Worm (Caenorhabditis elegans) whole organism, young adult: Measurements from ENCODE around the gene Y57A10A.8.

Experiments
- F23B12.7 ChIP-seq: sonication (generic microtip); optimal IDR thresholded peaks from 2 replicates; lab custom pipeline; 2017; ENCODE audit warnings: missing genetic modification characterization, mild to moderate bottlenecking, missing compliant biosample characterization, antibody characterized with exemption, moderate library complexity; ENCODE audit not compliant: insufficient read depth
- athp-1 ChIP-seq: sonication (generic microtip); optimal IDR thresholded peaks from 2 replicates; lab custom pipeline; 2017; ENCODE audit warnings: mild to moderate bottlenecking, missing genetic modification characterization, missing compliant biosample characterization
- ceh-58 ChIP-seq: fragments of 200-800 bp; sonication (Bioruptor generic); IDR thresholded peaks from 2 replicates; pipeline ENCODE4 v1.3.6; 2022; ENCODE audit warnings: missing genetic modification characterization, missing compliant biosample characterization
- egl-18 ChIP-seq: fragments of 200-800 bp; sonication (Bioruptor generic); IDR thresholded peaks from 2 replicates; pipeline ENCODE4 v1.3.6; 2022; ENCODE audit warnings: missing genetic modification reagents, missing genetic modification characterization, missing compliant biosample characterization
- egl-44 ChIP-seq: fragments of 200-800 bp; sonication (Bioruptor generic); IDR thresholded peaks from 2 replicates; pipeline ENCODE4 v1.3.6; 2022; ENCODE audit warnings: missing genetic modification reagents, missing genetic modification characterization, missing compliant biosample characterization
- egrh-3 ChIP-seq: fragments of 200-800 bp; sonication (Bioruptor generic); IDR thresholded peaks from 2 replicates; pipeline ENCODE4 v1.3.6; 2022; ENCODE audit warnings: missing genetic modification reagents, missing genetic modification characterization, missing compliant biosample characterization
- ets-4 ChIP-seq: fragments of 200-800 bp; sonication (Bioruptor generic); optimal IDR thresholded peaks from 2 replicates; lab custom pipeline; 2018; ENCODE audit warnings: mild to moderate bottlenecking, missing genetic modification characterization, missing compliant biosample characterization
- him-1 ChIP-seq: sonication (generic microtip); optimal IDR thresholded peaks from 2 replicates; lab custom pipeline; 2016; ENCODE audit warnings: missing genotype, missing genetic modification reagents, missing genetic modification characterization, missing compliant biosample characterization
- hlh-26 ChIP-seq: fragments of 200-800 bp; sonication (Bioruptor generic); conservative IDR thresholded peaks from 2 replicates; pipeline ENCODE4 v1.3.6; 2022; ENCODE audit warnings: missing genetic modification reagents, missing genetic modification characterization, missing compliant biosample characterization
- hmg-20 ChIP-seq: fragments of 200-800 bp; sonication (Bioruptor generic); IDR thresholded peaks from 2 replicates; pipeline ENCODE4 v1.3.6; 2022; ENCODE audit warnings: missing genetic modification reagents, missing genetic modification characterization, missing compliant biosample characterization
- madf-6 ChIP-seq: fragments of 200-800 bp; sonication (Bioruptor generic); IDR thresholded peaks from 2 replicates; pipeline ENCODE4 v1.3.6; 2022; ENCODE audit warnings: missing genetic modification reagents, missing genetic modification characterization, missing compliant biosample characterization

- no peak for TF ChIP-seq athp-1 (tag; lab: Kevin White, UChicago)
- TF ChIP-seq madf-6 (GFP tag; lab: Robert Waterston, UW): no peak
- no peak for TF ChIP-seq hlh-26 (GFP tag; lab: Robert Waterston, UW)
- no peak for TF ChIP-seq hmg-20 (GFP tag; lab: Robert Waterston, UW)
- no peak for TF ChIP-seq F23B12.7
- TF ChIP-seq egrh-3 (GFP tag; lab: Robert Waterston, UW): no peak
- no peak for TF ChIP-seq him-1 (tag; lab: Kevin White, UChicago)
- TF ChIP-seq ceh-58 (GFP tag; lab: Robert Waterston, UW): no peak
- TF ChIP-seq egl-44 (GFP tag; lab: Robert Waterston, UW): no peak
- TF ChIP-seq ets-4 (GFP tag; lab: Kevin White, UChicago): no peak
- no peak for TF ChIP-seq egl-18 (GFP tag; lab: Robert Waterston, UW)
Measured at ce11 chrII:12199912-12200637, 35.4 kb downstream of the Y57A10A.8 start, which contains the start of gene polg-1.
